Fruit fly (Drosophila melanogaster) whole organism, embryonic: Measurements from ENCODE around the gene CG42592.

ENCODE experiments used
- Antp ChIP-seq: fragments of 200-800 bp; sonication (Bioruptor generic); optimal IDR thresholded peaks from 3 replicates; lab custom pipeline; 2016; ENCODE audit warnings: missing biosample characterization, missing genetic modification characterization
- Asciz ChIP-seq: fragments of 200-800 bp; sonication (Bioruptor generic); optimal IDR thresholded peaks from 2 replicates; lab custom pipeline; 2017; ENCODE audit warnings: missing biosample characterization, mild to moderate bottlenecking, missing genetic modification characterization, missing genetic modification reagents
- Awh ChIP-seq: fragments of 200-800 bp; sonication (Bioruptor generic); IDR thresholded peaks from 2 replicates; pipeline ENCODE4, ENCODE4 v1.3.6; 2022; ENCODE audit warnings: missing biosample characterization, missing genetic modification characterization
- CG10543 ChIP-seq: fragments of 200-800 bp; sonication (Bioruptor generic); optimal IDR thresholded peaks from 3 replicates; lab custom pipeline; 2017; ENCODE audit warnings: missing biosample characterization, mild to moderate bottlenecking, missing genetic modification characterization, moderate library complexity
- CG10565 ChIP-seq: fragments of 200-800 bp; sonication (Bioruptor generic); optimal IDR thresholded peaks from 3 replicates; lab custom pipeline; 2016; ENCODE audit warnings: missing biosample characterization, mild to moderate bottlenecking, missing genetic modification characterization
- CG11085 ChIP-seq: fragments of 200-800 bp; sonication (Bioruptor generic); IDR thresholded peaks from 2 replicates; pipeline ENCODE4 v1.3.6; 2022; ENCODE audit warnings: missing biosample characterization, missing genetic modification characterization
- CG12236 ChIP-seq: fragments of 200-800 bp; sonication (Bioruptor generic); optimal IDR thresholded peaks from 2 replicates; lab custom pipeline; 2016; ENCODE audit warnings: missing biosample characterization, missing genetic modification characterization
- CG14441 ChIP-seq: fragments of 200-800 bp; sonication (Bioruptor generic); IDR thresholded peaks from 2 replicates; pipeline ENCODE4 v1.3.6; 2022; ENCODE audit warnings: missing biosample characterization, missing genetic modification characterization
- CG14860 ChIP-seq: fragments of 200-800 bp; sonication (Bioruptor generic); IDR thresholded peaks from 3 replicates; pipeline ENCODE4 v1.3.6; 2022; ENCODE audit warnings: missing biosample characterization, missing genetic modification characterization; ENCODE audit not compliant: partially characterized antibody
- CG15269 ChIP-seq: fragments of 200-800 bp; sonication (Bioruptor generic); optimal IDR thresholded peaks from 2 replicates; lab custom pipeline; 2018; ENCODE audit warnings: missing biosample characterization, mild to moderate bottlenecking, missing genetic modification characterization, moderate library complexity
- CG16863 ChIP-seq: fragments of 200-800 bp; sonication (Bioruptor generic); optimal IDR thresholded peaks from 3 replicates; lab custom pipeline; 2016; ENCODE audit warnings: missing biosample characterization, missing genetic modification characterization
- CG18476 ChIP-seq: fragments of 200-800 bp; sonication (Bioruptor generic); optimal IDR thresholded peaks from 2 replicates; lab custom pipeline; 2016; ENCODE audit warnings: missing biosample characterization, mild to moderate bottlenecking, missing genetic modification characterization
- CG18764 ChIP-seq: fragments of 200-800 bp; sonication (Bioruptor generic); optimal IDR thresholded peaks from 3 replicates; lab custom pipeline; 2016; ENCODE audit warnings: missing biosample characterization, missing genetic modification characterization
- CG2202 ChIP-seq: fragments of 200-800 bp; sonication (Bioruptor generic); optimal IDR thresholded peaks from 2 replicates; lab custom pipeline; 2018; ENCODE audit warnings: missing biosample characterization, mild to moderate bottlenecking, missing genetic modification characterization
- CG3281 ChIP-seq: fragments of 200-800 bp; sonication (Bioruptor generic); optimal IDR thresholded peaks from 3 replicates; lab custom pipeline; 2017; ENCODE audit warnings: missing biosample characterization, mild to moderate bottlenecking, missing genetic modification characterization
- CG3407 ChIP-seq: fragments of 200-800 bp; sonication (Bioruptor generic); optimal IDR thresholded peaks from 2 replicates; lab custom pipeline; 2018; ENCODE audit warnings: missing biosample characterization, mild to moderate bottlenecking, missing genetic modification characterization
- CG4360 ChIP-seq: fragments of 200-800 bp; sonication (Bioruptor generic); IDR thresholded peaks from 2 replicates; pipeline ENCODE4 v1.3.6; 2022; ENCODE audit warnings: missing biosample characterization, missing genetic modification characterization
- CG4617 ChIP-seq: fragments of 200-800 bp; sonication (Bioruptor generic); optimal IDR thresholded peaks from 3 replicates; lab custom pipeline; 2016; ENCODE audit warnings: missing biosample characterization, missing genetic modification characterization, borderline replicate concordance
- CG5245 ChIP-seq: fragments of 200-800 bp; sonication (Bioruptor generic); optimal IDR thresholded peaks from 3 replicates; lab custom pipeline; 2016; ENCODE audit warnings: missing biosample characterization, missing genetic modification characterization
- CG7928 ChIP-seq: fragments of 200-800 bp; sonication (Bioruptor generic); optimal IDR thresholded peaks from 2 replicates; lab custom pipeline; 2017; ENCODE audit warnings: missing biosample characterization, mild to moderate bottlenecking, missing genetic modification characterization
- Dbx ChIP-seq: fragments of 200-800 bp; sonication (Bioruptor generic); IDR thresholded peaks from 3 replicates; pipeline ENCODE4 v1.3.6; 2022; ENCODE audit warnings: missing biosample characterization, missing genetic modification characterization
- Dek ChIP-seq: fragments of 200-800 bp; sonication (Bioruptor generic); optimal IDR thresholded peaks from 3 replicates; lab custom pipeline; 2019; ENCODE audit warnings: missing biosample characterization, mild to moderate bottlenecking, missing genetic modification characterization, moderate library complexity
- Dfd ChIP-seq, 2 experiments: fragments of >200 bp; optimal IDR thresholded peaks; 2 replicates each; lab custom pipeline; 2017; ENCODE audit warnings: missing biosample characterization in 2 of 2, missing genetic modification characterization in 2 of 2
- E2f1 ChIP-seq: fragments of 200-800 bp; sonication (Bioruptor generic); IDR thresholded peaks from 2 replicates; pipeline ENCODE4 v1.3.6; 2022; ENCODE audit warnings: missing biosample characterization, missing genetic modification characterization
- Fer1 ChIP-seq: fragments of 200-800 bp; sonication (Bioruptor generic); optimal IDR thresholded peaks from 2 replicates; lab custom pipeline; 2017; ENCODE audit warnings: missing biosample characterization, mild to moderate bottlenecking, missing genetic modification characterization
- GATAe ChIP-seq: fragments of 200-800 bp; sonication (Bioruptor generic); conservative IDR thresholded peaks from 2 replicates; pipeline ENCODE4 v1.3.6; 2022; ENCODE audit warnings: missing biosample characterization, missing genetic modification characterization
- HHEX ChIP-seq: fragments of 200-800 bp; sonication (Bioruptor generic); optimal IDR thresholded peaks from 3 replicates; lab custom pipeline; 2017; ENCODE audit warnings: missing biosample characterization, mild to moderate bottlenecking, missing genetic modification characterization, missing genetic modification reagents
- Hey ChIP-seq: fragments of 200-800 bp; sonication (Bioruptor generic); optimal IDR thresholded peaks from 3 replicates; lab custom pipeline; 2018; ENCODE audit warnings: missing biosample characterization, mild to moderate bottlenecking, missing genetic modification characterization
- Hr39 ChIP-seq: fragments of >200 bp; optimal IDR thresholded peaks from 2 replicates; lab custom pipeline; 2017
- Jarid2 ChIP-seq: fragments of 200-800 bp; sonication (Bioruptor generic); optimal IDR thresholded peaks from 3 replicates; lab custom pipeline; 2017; ENCODE audit warnings: mild to moderate bottlenecking, missing biosample characterization, missing genetic modification reagents, missing genetic modification characterization
- Mad ChIP-seq: fragments of 200-800 bp; sonication (Bioruptor generic); optimal IDR thresholded peaks from 2 replicates; lab custom pipeline; 2016; ENCODE audit warnings: missing biosample characterization, missing genetic modification characterization
- Myb ChIP-seq: fragments of 200-800 bp; sonication (Bioruptor generic); optimal IDR thresholded peaks from 2 replicates; lab custom pipeline; 2016; ENCODE audit warnings: missing biosample characterization, missing genetic modification characterization
- NK7.1 ChIP-seq: fragments of 200-800 bp; sonication (Bioruptor generic); optimal IDR thresholded peaks from 3 replicates; lab custom pipeline; 2016; ENCODE audit warnings: missing biosample characterization, missing genetic modification characterization
- Rfx ChIP-seq: fragments of 200-800 bp; sonication (Bioruptor generic); IDR thresholded peaks from 2 replicates; pipeline ENCODE4 v1.3.6; 2022; ENCODE audit warnings: missing biosample characterization, missing genetic modification characterization
- Sry-β ChIP-seq: fragments of 200-800 bp; sonication (Bioruptor generic); optimal IDR thresholded peaks from 2 replicates; lab custom pipeline; 2018; ENCODE audit warnings: missing biosample characterization, mild to moderate bottlenecking, missing genetic modification characterization, moderate library complexity
- ab ChIP-seq: fragments of 200-800 bp; sonication (Bioruptor generic); optimal IDR thresholded peaks from 2 replicates; lab custom pipeline; 2016; ENCODE audit warnings: missing biosample characterization, missing genetic modification characterization
- btn ChIP-seq: fragments of 200-800 bp; sonication (Bioruptor generic); optimal IDR thresholded peaks from 2 replicates; lab custom pipeline; 2016; ENCODE audit warnings: missing biosample characterization, missing genetic modification characterization
- ci ChIP-seq: fragments of 200-800 bp; sonication (Bioruptor generic); IDR thresholded peaks from 3 replicates; pipeline ENCODE4 v1.3.6; 2022; ENCODE audit warnings: missing biosample characterization, missing genetic modification characterization
- dpn ChIP-seq, 2 experiments: fragments of 200-800 bp; sonication (Bioruptor generic); optimal IDR thresholded peaks; 3 replicates each; lab custom pipeline; 2016; ENCODE audit warnings: missing biosample characterization in 2 of 2, missing genetic modification characterization in 2 of 2
- fu2 ChIP-seq: fragments of 200-800 bp; sonication (Bioruptor generic); optimal IDR thresholded peaks from 2 replicates; lab custom pipeline; 2016; ENCODE audit warnings: missing biosample characterization, missing genetic modification characterization
- gem ChIP-seq: fragments of 200-800 bp; sonication (Bioruptor generic); optimal IDR thresholded peaks from 2 replicates; lab custom pipeline; 2019; ENCODE audit warnings: missing biosample characterization, mild to moderate bottlenecking, missing genetic modification characterization, moderate library complexity
- gro ChIP-seq: fragments of 200-800 bp; sonication (Bioruptor generic); optimal IDR thresholded peaks from 2 replicates; lab custom pipeline; 2016; ENCODE audit warnings: missing biosample characterization, missing genetic modification characterization
- jumu ChIP-seq: fragments of 200-800 bp; sonication (Bioruptor generic); optimal IDR thresholded peaks from 3 replicates; lab custom pipeline; 2016; ENCODE audit warnings: missing biosample characterization, missing genetic modification characterization
- mam ChIP-seq: fragments of 200-800 bp; sonication (Bioruptor generic); optimal IDR thresholded peaks from 3 replicates; lab custom pipeline; 2016; ENCODE audit warnings: missing biosample characterization, missing genetic modification characterization
- nmo ChIP-seq: fragments of 200-800 bp; sonication (Bioruptor generic); optimal IDR thresholded peaks from 2 replicates; lab custom pipeline; 2018; ENCODE audit warnings: missing biosample characterization, mild to moderate bottlenecking, missing genetic modification characterization, moderate library complexity
- otp ChIP-seq: fragments of 200-800 bp; sonication (Bioruptor generic); IDR thresholded peaks from 3 replicates; pipeline ENCODE4, ENCODE4 v1.3.6; 2022; ENCODE audit warnings: missing biosample characterization, missing genetic modification characterization
- pum ChIP-seq: fragments of 200-800 bp; sonication (Bioruptor generic); optimal IDR thresholded peaks from 2 replicates; lab custom pipeline; 2016; ENCODE audit warnings: missing biosample characterization, missing genetic modification characterization
- tna ChIP-seq: fragments of 200-800 bp; sonication (Bioruptor generic); IDR thresholded peaks from 2 replicates; pipeline ENCODE4 v1.3.6; 2022; ENCODE audit warnings: missing biosample characterization, missing genetic modification characterization; ENCODE audit not compliant: partially characterized antibody
- trh ChIP-seq: fragments of 200-800 bp; sonication (Bioruptor generic); optimal IDR thresholded peaks from 2 replicates; lab custom pipeline; 2016; ENCODE audit warnings: missing biosample characterization, missing genetic modification characterization
- wek ChIP-seq: fragments of 200-800 bp; sonication (Bioruptor generic); optimal IDR thresholded peaks from 3 replicates; lab custom pipeline; 2018; ENCODE audit warnings: missing biosample characterization, mild to moderate bottlenecking, missing genetic modification characterization, moderate library complexity
- z ChIP-seq: fragments of 200-800 bp; sonication (Bioruptor generic); IDR thresholded peaks from 3 replicates; pipeline ENCODE4 v1.3.6; 2022; ENCODE audit warnings: missing biosample characterization, missing genetic modification characterization

CG42592 gene

dm6 chr3R:29798966-29799680 lies 37.0 kb downstream of the CG42592 start, which contains the start of the genes Rnb and Drice (continued):
- TF ChIP-seq CG15269 (tag; lab: Kevin White, UChicago) = no peak
- TF ChIP-seq CG16863 = no peak
- TF ChIP-seq CG3281 (GFP tag; lab: Kevin White, UChicago) = peak; percentile 56
- TF ChIP-seq CG11085 = no peak
- TF ChIP-seq CG14441 (GFP tag; lab: Robert Waterston, UW) = peak; percentile 43; the same call in 1 of the 2 replicates
- TF ChIP-seq CG14860 (GFP tag; lab: Robert Waterston, UW) = no peak; the same call in 2 of the 3 replicates
- TF ChIP-seq CG10565 (GFP tag; lab: Kevin White, UChicago) = no peak
- no peak for TF ChIP-seq Jarid2 (GFP tag; lab: Kevin White, UChicago)
- no peak for TF ChIP-seq CG12236
- no peak for TF ChIP-seq gro
- TF ChIP-seq btn (GFP tag; lab: Kevin White, UChicago) = no peak
- TF ChIP-seq jumu (GFP tag; lab: Kevin White, UChicago) = no peak
- no peak for TF ChIP-seq CG2202 (tag; lab: Kevin White, UChicago)
- TF ChIP-seq E2f1 (GFP tag; lab: Robert Waterston, UW) = peak; percentile 53
- peak; percentile 10 for TF ChIP-seq CG4617 (GFP tag; lab: Kevin White, UChicago)
- TF ChIP-seq CG18476 (GFP tag; lab: Kevin White, UChicago) = no peak
- TF ChIP-seq pum (GFP tag; lab: Kevin White, UChicago) = no peak
- TF ChIP-seq Awh = no peak
- no peak for TF ChIP-seq NK7.1 (GFP tag; lab: Kevin White, UChicago)
- TF ChIP-seq fu2 (GFP tag; lab: Kevin White, UChicago) = no peak
- no peak for TF ChIP-seq ab (GFP tag; lab: Kevin White, UChicago)
- TF ChIP-seq GATAe = no peak
- no peak for TF ChIP-seq Hr39 (lab: Kevin White, UChicago)
- no peak for TF ChIP-seq ci (GFP tag; lab: Robert Waterston, UW)
- TF ChIP-seq otp = no peak
- no peak for TF ChIP-seq Hey (tag; lab: Kevin White, UChicago)
- TF ChIP-seq Dek (tag; lab: Kevin White, UChicago) = no peak
- no peak; the same call in 1 of the 2 replicates for TF ChIP-seq tna (GFP tag; lab: Robert Waterston, UW)
- no peak for TF ChIP-seq Antp (GFP tag; lab: Kevin White, UChicago)
- TF ChIP-seq Dbx = peak; percentile 31; the same call in 1 of the 3 replicates
- TF ChIP-seq CG18764 (GFP tag; lab: Kevin White, UChicago) = peak; percentile 7
- TF ChIP-seq CG3407 (GFP tag; lab: Kevin White, UChicago) = no peak
- peak; percentile 36 for TF ChIP-seq Fer1 (GFP tag; lab: Kevin White, UChicago)
- no peak for TF ChIP-seq CG7928
- peak; percentile 66 for TF ChIP-seq Myb (GFP tag; lab: Kevin White, UChicago)
- no peak for TF ChIP-seq Asciz (GFP tag; lab: Kevin White, UChicago)
- no peak for TF ChIP-seq mam (GFP tag; lab: Kevin White, UChicago)
- peak; percentile 44 for TF ChIP-seq Sry-β (GFP tag; lab: Kevin White, UChicago)
- TF ChIP-seq CG4360 (GFP tag; lab: Robert Waterston, UW) = no peak
- TF ChIP-seq CG10543 = no peak
- peak; percentile 62 for TF ChIP-seq Rfx (GFP tag; lab: Robert Waterston, UW)
- peak; percentile 20 for TF ChIP-seq wek (GFP tag; lab: Kevin White, UChicago)
- no peak for TF ChIP-seq trh
- TF ChIP-seq dpn (GFP tag; optimal IDR thresholded peaks at IDR 0.05; lab: Kevin White, UChicago) = peak in 1 of 2 experiments; percentile 33
- TF ChIP-seq gem = no peak
- peak; percentile 3 for TF ChIP-seq Mad (GFP tag; lab: Kevin White, UChicago)
- peak; percentile 50 for TF ChIP-seq HHEX (GFP tag; lab: Kevin White, UChicago)
- TF ChIP-seq nmo = peak; percentile 68
- TF ChIP-seq z (GFP tag; lab: Robert Waterston, UW) = no peak
- peak; percentile 6 for TF ChIP-seq CG5245
- TF ChIP-seq Dfd (GFP tag; optimal IDR thresholded peaks at IDR 0.05; lab: Kevin White, UChicago) = no peak
